Worm (Caenorhabditis elegans) whole organism, L4/young adult: ENCODE results near the gene C25E10.17.

Source experiments
- W03F9.2 ChIP-seq: fragments of 150-350 bp; optimal IDR thresholded peaks from 2 replicates; lab custom pipeline; 2014; ENCODE audit warnings: missing biosample characterization, missing genetic modification characterization
- dao-5 ChIP-seq: sonication (generic microtip); optimal IDR thresholded peaks from 2 replicates; lab custom pipeline; 2016; ENCODE audit warnings: missing genotype, missing genetic modification characterization, moderate library complexity, missing compliant biosample characterization
- him-1 ChIP-seq: sonication (generic microtip); optimal IDR thresholded peaks from 2 replicates; lab custom pipeline; 2016; ENCODE audit warnings: missing genotype, missing genetic modification reagents, missing genetic modification characterization, missing compliant biosample characterization

Gene C25E10.17

DNA sequence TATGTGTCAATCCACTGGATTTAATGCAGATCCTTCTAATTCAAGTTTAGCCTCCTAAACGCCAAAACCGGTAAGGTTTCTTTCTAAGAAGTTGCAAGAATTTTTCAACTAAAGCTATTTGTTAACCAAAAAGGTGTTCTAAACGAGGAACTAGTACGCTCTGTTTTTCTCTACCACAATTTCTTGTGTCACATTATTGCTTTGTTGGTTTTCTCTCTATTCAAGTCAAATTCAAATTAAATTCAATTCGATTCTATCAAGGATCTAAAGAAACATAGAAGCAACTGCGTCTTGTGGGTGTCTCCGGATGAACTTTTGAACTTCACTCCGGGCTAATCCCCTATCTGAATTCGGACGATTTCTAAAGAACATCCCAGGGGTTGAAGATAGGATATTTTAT, 30.9 kb downstream of the C25E10.17 start, which contains the start of gene oac-40:
Gene oac-40 (plus strand): TSS at position 301 of the 400 bp plus-strand sequence.
- no peak for TF ChIP-seq him-1 (tag; lab: Kevin White, UChicago)
- TF ChIP-seq dao-5 (tag; lab: Kevin White, UChicago): no peak
- no peak for TF ChIP-seq W03F9.2 (tag; lab: Kevin White, UChicago)

DNA sequence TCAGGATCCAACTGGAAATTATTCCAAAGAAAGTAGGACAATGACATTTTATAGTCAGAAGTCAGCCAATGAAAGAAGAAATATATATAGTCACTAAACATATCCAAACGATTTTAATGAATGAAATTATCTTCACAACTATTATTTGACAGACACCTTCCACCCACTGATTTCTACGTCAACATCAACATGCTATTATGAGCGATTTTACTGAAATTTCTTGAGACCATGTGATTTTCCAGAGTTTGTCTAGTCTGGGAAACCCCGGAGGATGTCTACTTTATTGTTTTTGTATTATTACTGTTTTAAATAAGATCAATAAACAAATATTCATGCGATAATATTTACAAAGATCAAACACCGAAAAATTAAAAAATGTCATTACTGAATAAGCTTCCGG, 31.9 kb downstream of the C25E10.17 start, which contains the start of gene srt-18:
Gene srt-18 (minus strand): TSS at position 101 of the 400 bp plus-strand sequence.
- TF ChIP-seq dao-5 (tag; lab: Kevin White, UChicago) (no peak), W03F9.2 (tag; lab: Kevin White, UChicago) (no peak), him-1 (tag; lab: Kevin White, UChicago) (no peak)

DNA sequence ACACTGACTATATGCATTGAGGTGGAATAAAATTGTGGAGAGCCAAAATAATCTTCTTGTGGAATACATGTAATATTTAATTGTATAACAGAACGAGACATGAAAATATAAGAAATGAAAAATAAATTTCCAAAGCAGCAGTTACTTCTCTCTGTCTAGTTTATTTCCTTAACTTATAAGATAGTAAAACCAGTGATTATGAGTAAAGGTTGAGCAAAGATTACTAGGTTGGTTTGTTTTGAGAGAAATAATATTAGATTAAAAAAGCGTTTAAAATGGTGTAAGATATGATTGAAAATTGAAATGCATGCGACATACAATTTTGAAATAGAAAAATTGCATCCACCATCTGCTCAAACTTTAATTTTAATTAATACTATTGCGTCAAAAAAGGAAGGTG, 33.6 kb downstream of the C25E10.17 start, which contains the start of gene srh-201:
Gene srh-201 (minus strand): TSS at position 101 of the 400 bp plus-strand sequence.
- TF ChIP-seq dao-5 (tag; lab: Kevin White, UChicago) (no peak), W03F9.2 (tag; lab: Kevin White, UChicago) (no peak), him-1 (tag; lab: Kevin White, UChicago) (no peak)

DNA sequence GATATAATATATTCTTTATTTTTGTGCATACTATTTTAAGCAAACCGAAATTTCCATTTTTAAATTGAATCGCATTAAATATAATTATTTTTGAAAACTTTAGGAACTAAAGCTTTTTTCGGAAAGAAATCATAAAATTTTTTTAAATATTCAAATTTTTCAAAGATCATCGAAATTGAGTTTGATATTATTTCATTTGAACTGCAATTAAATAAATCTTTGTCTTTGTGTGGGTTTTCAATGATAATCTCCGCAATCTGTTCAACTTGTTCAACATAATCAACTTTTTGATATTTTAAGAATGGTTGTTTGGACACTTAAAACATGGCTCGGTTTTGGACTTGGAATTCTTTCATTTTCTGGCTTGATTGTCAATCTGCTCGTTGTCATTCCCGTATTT, 38.2 kb downstream of the C25E10.17 start, which contains the start of gene srx-2:
Gene srx-2 (plus strand): TSS at position 301 of the 400 bp plus-strand sequence.
- TF ChIP-seq dao-5 (tag; lab: Kevin White, UChicago) (no peak), him-1 (tag; lab: Kevin White, UChicago) (no peak), W03F9.2 (tag; lab: Kevin White, UChicago) (no peak)

DNA sequence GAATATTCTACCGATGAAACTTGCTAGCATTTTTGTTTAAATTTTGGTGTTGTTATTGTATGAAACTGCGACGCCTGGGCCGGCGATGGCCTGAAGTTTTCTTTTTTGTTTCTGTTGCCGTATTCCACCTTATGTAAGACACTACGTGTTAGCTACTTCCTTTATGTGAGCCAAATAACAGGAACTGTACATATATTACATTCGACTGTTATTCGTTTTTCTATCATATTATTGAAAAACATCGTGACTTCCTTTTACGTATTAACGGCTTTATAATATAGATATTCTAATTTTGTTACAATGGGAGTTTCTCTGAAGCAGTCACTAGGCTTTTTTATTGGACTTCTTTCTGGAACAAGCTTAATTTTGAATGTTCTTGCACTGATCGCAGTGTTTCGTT, 42.2 kb downstream of the C25E10.17 start, which contains the start of gene srx-3:
Gene srx-3 (plus strand): TSS at position 301 of the 400 bp plus-strand sequence.
- TF ChIP-seq dao-5 (tag; lab: Kevin White, UChicago) (no peak), him-1 (tag; lab: Kevin White, UChicago) (no peak)

DNA sequence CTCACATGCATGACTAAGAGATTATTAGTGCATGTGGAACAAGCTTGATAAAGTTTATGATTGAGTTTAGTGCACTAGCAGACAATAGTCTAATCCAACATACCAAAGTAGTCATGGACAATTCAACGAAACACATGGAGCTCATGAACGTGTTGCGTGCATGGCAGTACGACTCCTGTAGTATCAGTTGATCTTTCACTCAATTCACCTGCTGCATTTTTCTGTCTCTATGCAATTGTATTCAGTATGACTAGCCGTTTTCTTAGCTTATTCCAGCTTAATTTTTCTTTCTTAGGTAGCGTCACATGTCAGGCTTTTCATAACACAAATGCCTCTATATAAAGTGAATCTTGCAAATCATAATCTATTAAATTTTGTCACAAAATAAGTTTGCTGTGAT, 44.1 kb downstream of the C25E10.17 start, which contains the start of gene srx-1:
Gene srx-1 (plus strand): TSS at position 382 of the 400 bp plus-strand sequence.
- no peak for TF ChIP-seq W03F9.2 (tag; lab: Kevin White, UChicago)
- TF ChIP-seq him-1 (tag; lab: Kevin White, UChicago): no peak
- TF ChIP-seq dao-5 (tag; lab: Kevin White, UChicago): no peak

DNA sequence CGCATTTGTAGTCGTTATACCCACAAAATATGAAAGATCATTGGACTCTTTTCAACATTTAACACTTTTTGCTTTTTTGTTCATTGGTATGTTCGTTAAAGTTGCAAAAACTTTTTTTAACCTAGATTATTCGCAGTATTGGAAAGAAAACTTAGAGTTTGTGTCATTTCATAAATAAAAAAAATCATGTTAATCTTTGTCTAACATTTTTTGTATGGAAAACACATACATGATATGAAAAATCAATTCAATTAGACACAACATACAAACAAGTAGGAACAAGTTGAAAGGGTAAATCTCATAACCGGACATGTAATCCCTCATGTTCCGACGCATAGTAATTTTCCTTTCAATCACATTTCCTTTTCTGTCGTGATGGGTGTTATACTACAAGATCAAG, 46.2 kb downstream of the C25E10.17 start, which contains the start of gene F59E11.2:
Gene F59E11.2 (plus strand): TSS at position 301 of the 400 bp plus-strand sequence.
- TF ChIP-seq W03F9.2 (tag; lab: Kevin White, UChicago) (no peak), dao-5 (tag; lab: Kevin White, UChicago) (no peak), him-1 (tag; lab: Kevin White, UChicago) (no peak)
